Fruit fly (Drosophila melanogaster) whole organism: ENCODE measurements around the gene Cep164.

Experiments used
- CG8478 ChIP-seq: fragments of >200 bp; optimal IDR thresholded peaks from 2 replicates; lab custom pipeline; 2018; ENCODE audit warnings: inconsistent platforms
- Dll ChIP-seq: fragments of >200 bp; optimal IDR thresholded peaks from 2 replicates; lab custom pipeline; 2017
- EcR ChIP-seq, 2 experiments: fragments of >200 bp; optimal IDR thresholded peaks; 2 replicates each; lab custom pipeline; 2017; ENCODE audit warnings: missing biosample characterization in 2 of 2, missing genetic modification characterization in 2 of 2, missing genetic modification reagents in 2 of 2
- pan ChIP-seq: fragments of >200 bp; optimal IDR thresholded peaks from 2 replicates; lab custom pipeline; 2017
- psq ChIP-seq: fragments of >200 bp; optimal IDR thresholded peaks from 2 replicates; lab custom pipeline; 2017
- usp ChIP-seq: fragments of >200 bp; optimal IDR thresholded peaks from 2 replicates; lab custom pipeline; 2017; ENCODE audit warnings: missing biosample characterization, missing genetic modification characterization, mixed read lengths

Cep164 gene

DNA sequence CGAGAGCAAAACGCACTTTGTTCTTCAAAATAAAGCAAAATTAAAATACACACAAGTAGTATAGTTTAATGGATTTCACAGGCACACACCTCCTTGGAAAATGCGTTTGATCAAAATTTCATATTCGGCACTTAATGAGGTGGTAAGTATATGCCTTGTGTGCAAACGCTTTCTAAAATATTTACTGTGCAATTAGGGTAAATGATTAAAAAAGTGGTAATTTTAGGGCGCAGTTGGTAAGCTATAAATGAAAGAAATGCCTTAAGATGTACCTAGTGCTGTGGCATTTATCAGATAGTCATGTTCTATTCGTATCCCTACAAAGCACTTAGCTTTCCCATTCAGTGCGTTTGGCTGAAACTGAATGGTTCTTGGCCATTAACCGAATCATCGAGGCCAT is 8.6 kb downstream of the Cep164 start, which contains the start of gene Or13a:
Or13a (plus strand) TSS at position 301 of the 400 bp plus-strand sequence.
- TF ChIP-seq pan (no peak), usp (no peak), psq (lab: Kevin White, UChicago) (no peak), Dll (lab: Kevin White, UChicago) (no peak), CG8478 (lab: Kevin White, UChicago) (no peak), EcR (GFP tag; optimal IDR thresholded peaks at IDR 0.05; lab: Kevin White, UChicago) (no peak)

DNA sequence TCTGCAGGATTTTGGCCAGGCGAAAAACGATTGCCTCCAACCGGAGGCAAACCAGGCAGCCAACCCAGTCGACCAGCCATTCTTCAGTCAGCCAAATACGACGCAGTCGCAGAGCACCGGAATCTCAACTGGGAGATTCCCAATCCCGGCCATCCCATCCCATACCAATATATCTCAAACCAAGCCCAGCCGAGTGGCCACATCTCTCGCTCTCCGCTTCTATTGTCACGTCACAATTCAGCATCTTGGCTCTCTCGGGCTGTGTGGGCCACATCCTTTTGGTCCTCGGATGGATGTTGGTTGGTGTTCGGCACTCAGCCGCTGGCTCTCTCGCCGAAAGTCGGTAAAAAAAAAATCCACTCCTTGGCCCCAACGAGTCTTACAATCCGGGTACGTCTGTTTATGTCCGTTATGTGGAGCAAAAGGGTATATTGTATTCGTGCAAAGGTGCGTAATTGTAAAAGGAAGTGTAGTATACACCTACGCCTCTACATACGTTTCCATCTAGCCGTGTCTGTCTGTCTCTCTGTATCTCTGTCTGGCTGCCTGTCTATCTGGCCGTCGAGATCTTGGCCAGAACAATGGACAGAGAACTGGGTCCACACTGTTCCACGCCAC is 9.5 kb downstream of the Cep164 start, which contains the start of gene mmd:
mmd (minus strand) TSS at position 3 of the 618 bp plus-strand sequence.
- TF ChIP-seq CG8478 (lab: Kevin White, UChicago) (no peak), psq (lab: Kevin White, UChicago) (no peak), Dll (lab: Kevin White, UChicago) (no peak), EcR (GFP tag; optimal IDR thresholded peaks at IDR 0.05; lab: Kevin White, UChicago) (no peak), pan (no peak), usp (no peak)

DNA sequence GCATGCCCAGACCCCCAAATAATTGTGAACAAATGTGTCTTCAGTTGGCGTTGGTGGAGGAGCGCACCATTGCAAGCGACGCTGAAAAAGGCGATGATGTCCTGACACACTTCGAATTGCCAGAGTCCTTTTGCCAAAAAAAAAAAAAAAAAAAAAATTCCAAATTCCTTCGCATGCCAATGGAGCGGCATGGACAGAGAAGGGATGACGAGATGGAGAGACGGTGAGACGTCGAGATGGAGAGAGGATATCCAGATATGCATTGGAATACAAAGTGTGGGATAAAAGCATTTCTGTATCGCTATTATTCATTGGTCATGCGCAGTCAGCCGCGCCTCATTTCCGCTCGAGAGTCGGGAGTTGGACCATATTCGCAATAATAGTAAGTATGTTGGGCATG is 11.2 kb downstream of the Cep164 start:
- TF ChIP-seq pan (no peak), Dll (lab: Kevin White, UChicago) (no peak), EcR (GFP tag; optimal IDR thresholded peaks at IDR 0.05; lab: Kevin White, UChicago) (no peak), CG8478 (lab: Kevin White, UChicago) (no peak), usp (no peak), psq (lab: Kevin White, UChicago) (no peak)

DNA sequence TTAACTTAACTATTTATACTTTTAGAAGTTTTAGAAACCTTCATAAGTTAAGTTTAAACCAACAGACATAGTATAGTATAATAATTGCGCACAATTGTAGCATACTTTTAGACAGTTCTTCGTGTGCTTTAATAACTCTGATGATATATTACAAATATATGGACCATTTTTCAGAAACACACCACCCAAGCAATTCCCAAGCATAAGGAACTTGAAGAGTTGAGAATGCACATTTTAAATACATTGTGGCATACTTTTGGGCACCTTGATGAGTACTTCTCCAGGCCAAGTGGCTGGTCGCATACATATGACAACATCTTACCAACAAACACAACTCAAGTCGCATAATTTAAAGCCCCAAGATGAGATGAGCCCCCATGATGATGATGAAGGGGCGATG is 13.2 kb downstream of the Cep164 start:
- TF ChIP-seq Dll (lab: Kevin White, UChicago) (no peak), CG8478 (lab: Kevin White, UChicago) (no peak), usp (no peak), EcR (GFP tag; optimal IDR thresholded peaks at IDR 0.05; lab: Kevin White, UChicago) (no peak), pan (no peak)

DNA sequence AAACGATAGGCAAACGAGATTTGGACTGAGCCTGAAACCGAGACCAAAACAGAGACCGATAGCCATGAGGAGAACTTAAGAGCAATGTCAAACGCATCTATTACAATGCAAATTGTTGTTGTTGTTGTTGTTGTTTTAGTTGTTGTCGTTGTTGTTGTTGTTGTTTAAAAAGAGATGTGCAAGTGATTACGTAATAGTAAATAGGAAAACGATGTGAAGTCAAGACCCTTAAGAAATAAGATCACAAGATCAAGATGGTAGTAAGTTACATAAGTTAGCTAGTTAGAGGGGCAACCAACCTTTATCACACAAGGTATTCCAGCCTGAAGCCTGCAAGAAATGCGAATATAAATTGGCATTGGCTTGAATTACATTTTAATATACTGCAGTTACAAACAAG is 32.7 kb downstream of the Cep164 start:
- TF ChIP-seq CG8478 (lab: Kevin White, UChicago), result no peak
- no peak for TF ChIP-seq psq (lab: Kevin White, UChicago)
- no peak for TF ChIP-seq pan
- TF ChIP-seq Dll (lab: Kevin White, UChicago), result no peak
- TF ChIP-seq usp, result no peak
- no peak for TF ChIP-seq EcR (GFP tag; optimal IDR thresholded peaks at IDR 0.05; lab: Kevin White, UChicago)

DNA sequence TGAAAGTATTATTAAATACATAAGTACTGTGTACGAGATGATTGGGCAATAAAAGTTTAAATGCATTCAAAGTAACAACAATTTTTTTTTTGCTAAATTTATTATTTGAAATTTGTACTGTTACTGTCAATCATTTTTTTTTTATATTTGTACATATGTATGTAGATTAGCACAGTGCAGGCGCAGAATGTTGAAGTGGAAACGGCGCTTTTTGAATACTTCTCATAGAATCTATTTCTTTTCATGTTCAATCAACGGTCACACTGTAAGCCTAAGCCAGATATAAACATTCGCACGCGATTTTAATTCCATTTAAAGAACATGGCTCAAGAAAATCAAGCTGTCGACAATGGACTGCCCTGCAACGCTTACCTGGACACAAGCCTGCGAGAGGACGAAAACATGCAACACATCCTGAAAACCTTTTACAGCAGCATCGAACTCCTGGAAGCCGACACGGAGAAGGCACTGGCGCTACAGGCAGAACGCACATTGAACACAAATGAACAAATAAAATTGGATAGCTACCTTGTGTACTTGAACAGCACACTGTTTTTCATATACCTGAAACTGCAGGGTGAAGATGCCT is 37.9 kb downstream of the Cep164 start, which contains the start of gene Rrp47:
Rrp47 (plus strand) TSS at position 163 of the 589 bp plus-strand sequence.
- TF ChIP-seq EcR (GFP tag; optimal IDR thresholded peaks at IDR 0.05; lab: Kevin White, UChicago) (no peak), Dll (lab: Kevin White, UChicago) (no peak), psq (lab: Kevin White, UChicago) (no peak), pan (no peak), CG8478 (lab: Kevin White, UChicago) (no peak), usp (no peak)

DNA sequence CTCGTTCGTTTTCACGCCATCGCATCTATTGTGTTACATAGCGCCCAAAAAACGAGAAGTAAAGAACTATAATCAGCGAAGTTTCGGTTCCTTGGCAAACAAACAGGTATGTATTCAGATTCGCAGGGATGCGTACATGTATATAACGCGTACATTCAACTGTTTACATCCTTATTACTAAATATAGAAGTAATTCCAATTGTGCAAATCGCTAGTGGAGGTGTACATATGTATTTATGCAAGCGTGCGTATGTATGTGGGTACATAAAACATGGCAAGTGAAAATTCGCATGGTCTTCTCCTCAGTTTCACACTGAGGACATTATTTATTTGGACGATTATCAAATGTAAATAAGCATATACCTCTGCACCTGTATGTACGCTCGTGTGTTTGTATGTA is 41.2 kb downstream of the Cep164 start:
- no peak for TF ChIP-seq psq (lab: Kevin White, UChicago)
- TF ChIP-seq pan, result no peak
- TF ChIP-seq EcR (GFP tag; optimal IDR thresholded peaks at IDR 0.05; lab: Kevin White, UChicago), result no peak
- no peak for TF ChIP-seq CG8478 (lab: Kevin White, UChicago)
- TF ChIP-seq Dll (lab: Kevin White, UChicago), result no peak
- no peak for TF ChIP-seq usp

DNA sequence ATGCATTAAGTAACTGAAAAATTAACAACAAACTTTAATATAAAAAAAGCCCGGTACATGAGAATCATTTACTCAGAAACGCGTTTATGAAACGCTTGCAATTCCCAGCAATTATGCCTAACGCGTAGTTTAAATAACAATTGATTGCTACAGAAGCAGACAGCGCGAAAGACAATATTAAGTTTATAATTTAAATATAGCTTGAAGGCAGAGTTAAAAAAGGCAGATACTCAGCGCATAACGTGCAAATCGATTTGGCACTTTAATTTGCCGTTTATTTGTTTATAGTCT is 41.8 kb downstream of the Cep164 start, which contains the start of gene CG8924:
CG8924 (plus strand) TSS at position 122 of the 291 bp plus-strand sequence.
- TF ChIP-seq Dll (lab: Kevin White, UChicago), result no peak
- TF ChIP-seq CG8478 (lab: Kevin White, UChicago), result no peak

DNA sequence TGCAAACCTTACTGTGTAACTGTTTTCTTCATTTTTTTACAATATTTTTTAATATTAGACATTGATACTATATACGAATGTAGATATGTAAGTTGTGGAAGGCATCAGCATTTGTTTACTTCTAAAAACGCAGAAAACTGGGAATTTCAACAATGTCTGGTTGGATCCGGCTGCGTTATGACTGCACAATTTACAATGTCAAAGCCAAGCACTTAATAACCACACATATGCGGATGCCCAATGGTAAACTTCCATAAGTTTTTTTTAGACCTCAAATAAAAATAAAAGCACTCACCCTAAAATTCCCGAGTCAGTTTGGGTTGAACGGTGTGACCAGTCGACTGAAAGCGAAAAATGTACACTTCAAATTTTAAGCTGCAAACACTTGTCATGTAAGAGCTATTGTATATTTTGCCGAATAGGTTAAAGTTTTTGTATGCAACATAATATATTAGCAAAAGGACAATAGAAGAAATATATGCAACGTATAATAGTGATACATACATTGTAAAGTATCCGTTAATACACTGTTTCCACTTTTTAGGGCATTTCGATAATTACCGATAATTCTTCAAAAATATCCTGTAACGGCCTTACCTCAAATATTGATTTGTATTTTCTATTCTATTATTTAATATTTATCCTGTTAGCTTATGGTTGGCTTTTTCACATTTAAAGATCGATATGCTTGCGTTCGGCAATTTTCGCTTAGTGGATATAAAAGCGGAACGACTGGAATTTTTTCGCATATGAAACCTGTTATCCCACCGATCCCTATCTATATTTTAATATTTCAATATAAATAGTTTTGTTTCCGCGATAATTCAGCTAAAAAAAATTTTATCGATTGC is 42.4 kb downstream of the Cep164 start, which contains the start of gene Stim:
Stim (minus strand) TSS at position 347 of the 851 bp plus-strand sequence.
- no peak for TF ChIP-seq EcR (GFP tag; optimal IDR thresholded peaks at IDR 0.05; lab: Kevin White, UChicago)
- no peak for TF ChIP-seq psq (lab: Kevin White, UChicago)
- no peak for TF ChIP-seq CG8478 (lab: Kevin White, UChicago)
- TF ChIP-seq pan, result no peak
- TF ChIP-seq Dll (lab: Kevin White, UChicago), result no peak

DNA sequence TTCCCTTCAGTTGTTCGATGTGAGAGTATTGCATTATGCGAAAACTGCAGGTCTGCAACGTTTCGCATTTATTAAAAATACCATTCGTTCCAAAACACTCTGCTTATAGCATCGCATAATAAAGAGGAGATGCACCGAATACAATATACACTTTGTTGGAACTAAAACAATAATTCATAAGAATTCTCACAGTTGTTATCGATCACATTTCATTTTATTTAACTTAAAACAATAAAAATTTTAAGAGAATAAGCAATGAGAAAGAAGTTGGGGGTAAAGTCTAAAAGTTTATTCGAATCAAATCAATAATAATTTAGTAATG is 48.6 kb downstream of the Cep164 start:
- TF ChIP-seq psq (lab: Kevin White, UChicago) (no peak), CG8478 (lab: Kevin White, UChicago) (no peak), Dll (lab: Kevin White, UChicago) (no peak), usp (no peak), EcR (GFP tag; optimal IDR thresholded peaks at IDR 0.05; lab: Kevin White, UChicago) (no peak)

DNA sequence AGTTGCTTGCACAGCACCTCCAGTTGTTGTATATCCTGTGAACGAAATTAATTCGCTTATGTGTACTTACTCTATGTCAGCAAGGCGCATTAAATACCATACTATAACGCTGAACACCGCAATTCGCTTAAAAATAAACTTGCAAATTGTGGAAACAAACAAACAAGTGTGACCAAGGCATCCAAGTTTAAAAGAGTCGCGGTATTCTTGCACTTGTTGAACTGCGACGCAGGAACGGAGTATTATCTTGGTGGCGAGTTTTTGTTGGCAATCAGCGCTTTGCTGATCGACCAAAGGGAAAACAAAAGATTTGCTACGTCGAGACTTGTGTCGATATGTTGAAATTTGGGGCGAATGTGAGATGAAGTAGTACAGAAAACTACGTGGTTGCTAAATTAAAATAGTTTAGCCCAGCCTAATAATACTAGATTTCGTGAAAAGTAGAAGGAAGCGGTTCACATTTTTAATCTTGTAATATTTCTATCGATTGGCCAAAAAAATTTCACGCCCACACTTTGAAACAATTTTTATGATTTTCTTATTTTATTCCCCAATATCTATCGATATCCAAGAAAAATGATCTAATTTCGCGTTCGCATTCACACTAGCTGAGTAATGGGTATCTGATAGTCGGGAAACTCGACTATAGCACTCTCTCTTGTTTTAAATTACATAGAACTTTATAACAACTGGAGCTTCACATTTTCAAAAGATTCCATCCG is 49.1 kb downstream of the Cep164 start, which contains the start of gene Ranbp16:
Ranbp16 (minus strand) TSS at position 364 of the 722 bp plus-strand sequence.
- TF ChIP-seq usp, result no peak
- no peak for TF ChIP-seq EcR (GFP tag; optimal IDR thresholded peaks at IDR 0.05; lab: Kevin White, UChicago)
- no peak for TF ChIP-seq Dll (lab: Kevin White, UChicago)
- TF ChIP-seq psq (lab: Kevin White, UChicago), result no peak
- TF ChIP-seq CG8478 (lab: Kevin White, UChicago), result no peak
- no peak for TF ChIP-seq pan
